Fruit fly (Drosophila melanogaster) whole organism, pupa: Measurements from ENCODE around the gene Klp64D.

Experiments
- CG10348 ChIP-seq: fragments of 200-800 bp; sonication (Bioruptor generic); IDR thresholded peaks from 2 replicates; pipeline ENCODE4 v1.3.6; 2022; ENCODE audit warnings: missing biosample characterization, missing genetic modification characterization
- CG12605 ChIP-seq: fragments of 200-800 bp; sonication (Bioruptor generic); IDR thresholded peaks from 2 replicates; pipeline ENCODE4 v1.3.6; 2022; ENCODE audit warnings: missing biosample characterization, missing genetic modification characterization
- CG17806 ChIP-seq: fragments of 200-800 bp; sonication (Bioruptor generic); optimal IDR thresholded peaks from 2 replicates; lab custom pipeline; 2018; ENCODE audit warnings: missing biosample characterization, mild to moderate bottlenecking, missing genetic modification characterization, moderate library complexity
- CG32121 ChIP-seq: fragments of 200-800 bp; sonication (Bioruptor generic); IDR thresholded peaks from 2 replicates; pipeline ENCODE4 v1.3.6; 2022; ENCODE audit warnings: missing biosample characterization, missing genetic modification characterization
- CG9948 ChIP-seq: fragments of 200-800 bp; sonication (Bioruptor generic); optimal IDR thresholded peaks from 2 replicates; lab custom pipeline; 2018; ENCODE audit warnings: missing biosample characterization, mild to moderate bottlenecking, missing genetic modification characterization, moderate library complexity
- Ets98B ChIP-seq: fragments of 200-800 bp; sonication (Bioruptor generic); IDR thresholded peaks from 2 replicates; pipeline ENCODE4 v1.3.6; 2022; ENCODE audit warnings: missing biosample characterization, missing genetic modification characterization
- Pif1B ChIP-seq: fragments of 200-800 bp; sonication (Bioruptor generic); optimal IDR thresholded peaks from 3 replicates; lab custom pipeline; 2016; ENCODE audit warnings: missing biosample characterization, missing genetic modification characterization
- Snoo ChIP-seq: fragments of 200-800 bp; sonication (Bioruptor generic); optimal IDR thresholded peaks from 3 replicates; lab custom pipeline; 2017; ENCODE audit warnings: missing biosample characterization, mild to moderate bottlenecking, missing genetic modification characterization, inconsistent platforms
- fd96Ca ChIP-seq: fragments of 200-800 bp; sonication (Bioruptor generic); IDR thresholded peaks from 3 replicates; pipeline ENCODE4 v1.3.6; 2022; ENCODE audit warnings: missing biosample characterization, missing genetic modification characterization
- gl ChIP-seq: fragments of 200-800 bp; sonication (Bioruptor generic); optimal IDR thresholded peaks from 2 replicates; lab custom pipeline; 2018; ENCODE audit warnings: missing biosample characterization, mild to moderate bottlenecking, missing genetic modification characterization

DNA sequence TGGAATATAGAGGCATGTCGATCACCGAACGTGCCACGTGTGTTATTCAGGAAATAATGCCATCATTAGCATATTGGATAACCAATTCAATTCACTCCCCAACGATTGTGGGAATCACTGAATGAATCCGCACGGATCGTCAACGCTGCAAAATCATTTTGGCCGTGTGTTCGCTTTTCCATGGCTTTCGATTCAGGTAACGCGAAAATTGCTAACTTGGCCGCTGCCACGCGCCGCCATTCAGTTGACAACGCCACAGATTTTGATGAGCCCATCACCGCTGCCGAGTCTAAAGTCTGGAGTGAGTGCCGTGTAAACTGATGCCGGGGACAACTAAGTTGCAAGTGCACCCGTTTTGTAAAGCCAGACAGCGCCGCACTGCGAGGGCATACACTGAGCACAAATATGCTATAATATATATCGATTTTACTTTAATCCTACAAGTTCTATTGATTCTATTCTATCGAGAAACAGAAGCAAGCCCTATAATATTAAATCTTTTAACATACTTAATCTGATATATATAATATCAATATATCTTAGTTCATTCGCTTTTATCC is 9.4 kb downstream of the Klp64D start:
- TF ChIP-seq fd96Ca (GFP tag; lab: Robert Waterston, UW), result no peak
- TF ChIP-seq gl (tag; lab: Kevin White, UChicago), result no peak
- TF ChIP-seq CG9948, result peak; percentile 42
- TF ChIP-seq Pif1B (GFP tag; lab: Kevin White, UChicago), result no peak
- no peak for TF ChIP-seq CG10348
- TF ChIP-seq CG12605 (GFP tag; lab: Robert Waterston, UW), result no peak
- TF ChIP-seq CG32121 (GFP tag; lab: Robert Waterston, UW), result no peak
- no peak for TF ChIP-seq Snoo (tag; lab: Kevin White, UChicago)
- TF ChIP-seq Ets98B (GFP tag; lab: Robert Waterston, UW), result no peak
- no peak for TF ChIP-seq CG17806
